Fruit fly (Drosophila melanogaster): ENCODE results near the gene bib.

Gene bib

dm6 chr2L:10032415-10032814 is 48.0 kb downstream of the bib start, which contains the start of gene obst-B:
Gene obst-B (plus strand): TSS chr2L:10032690.
- TF ChIP-seq ttk (optimal IDR thresholded peaks at IDR 0.05) (no peak), Myc (optimal IDR thresholded peaks at IDR 0.05) (no peak), psq (optimal IDR thresholded peaks at IDR 0.05) (no peak), Sin3A (optimal IDR thresholded peaks at IDR 0.05) (no peak), h (optimal IDR thresholded peaks at IDR 0.05) (no peak), insv (optimal IDR thresholded peaks at IDR 0.05) (no peak)

- no peak for TF ChIP-seq h (optimal IDR thresholded peaks at IDR 0.05)
- no peak for TF ChIP-seq psq (optimal IDR thresholded peaks at IDR 0.05)
- no peak for TF ChIP-seq Sin3A (optimal IDR thresholded peaks at IDR 0.05)
- no peak for TF ChIP-seq Myc (optimal IDR thresholded peaks at IDR 0.05)
- TF ChIP-seq ttk (optimal IDR thresholded peaks at IDR 0.05): no peak
- TF ChIP-seq insv (optimal IDR thresholded peaks at IDR 0.05): no peak
Observed at dm6 chr2L:10033410-10033809, 49.0 kb downstream of the bib start.

- no peak for TF ChIP-seq Sin3A (optimal IDR thresholded peaks at IDR 0.05)
- no peak for TF ChIP-seq Myc (optimal IDR thresholded peaks at IDR 0.05)
- TF ChIP-seq insv (optimal IDR thresholded peaks at IDR 0.05): no peak
Observed at dm6 chr2L:10035786-10036364, 51.4 kb downstream of the bib start.
